Worm (Caenorhabditis elegans) whole organism, young adult: ENCODE measurements around the gene C45G9.12.

Source experiments
- C06A6.2 ChIP-seq: fragments of 200-800 bp; sonication (Bioruptor generic); conservative IDR thresholded peaks from 2 replicates; pipeline ENCODE4 v1.3.6; 2022; ENCODE audit warnings: missing genetic modification characterization, missing compliant biosample characterization
- C17E4.6 ChIP-seq: fragments of 200-800 bp; sonication (Bioruptor generic); IDR thresholded peaks from 2 replicates; pipeline ENCODE4 v1.3.6; 2022; ENCODE audit warnings: missing genetic modification reagents, missing genetic modification characterization, missing compliant biosample characterization
- F22D6.2 ChIP-seq: sonication (generic microtip); optimal IDR thresholded peaks from 2 replicates; lab custom pipeline; 2016; ENCODE audit warnings: mild to moderate bottlenecking, missing genetic modification characterization, missing compliant biosample characterization
- F33H1.4 ChIP-seq: fragments of 200-800 bp; sonication (Bioruptor generic); IDR thresholded peaks from 2 replicates; pipeline ENCODE4 v1.3.6; 2022; ENCODE audit warnings: missing genetic modification reagents, missing genetic modification characterization, missing compliant biosample characterization
- F37B4.10 ChIP-seq: fragments of 200-800 bp; sonication (Bioruptor generic); IDR thresholded peaks from 2 replicates; pipeline ENCODE4 v1.3.6; 2022; ENCODE audit warnings: missing genetic modification characterization, missing compliant biosample characterization
- F39B2.1 ChIP-seq: fragments of 200-800 bp; sonication (Bioruptor generic); IDR thresholded peaks from 2 replicates; pipeline ENCODE4 v1.3.6; 2022; ENCODE audit warnings: missing genetic modification reagents, missing genetic modification characterization, missing compliant biosample characterization
- K11D2.4 ChIP-seq: fragments of 200-800 bp; sonication (Bioruptor generic); IDR thresholded peaks from 2 replicates; pipeline ENCODE4 v1.3.6; 2022; ENCODE audit warnings: missing genetic modification reagents, missing genetic modification characterization, missing compliant biosample characterization
- T26A5.8 ChIP-seq: sonication (generic microtip); optimal IDR thresholded peaks from 2 replicates; lab custom pipeline; 2016; ENCODE audit warnings: missing genetic modification characterization, missing compliant biosample characterization
- Y56A3A.18 ChIP-seq: fragments of 200-800 bp; sonication (Bioruptor generic); IDR thresholded peaks from 2 replicates; pipeline ENCODE4 v1.3.6; 2022; ENCODE audit warnings: missing genetic modification reagents, missing genetic modification characterization, missing compliant biosample characterization
- Y67H2A.10 ChIP-seq: fragments of 200-800 bp; sonication (Bioruptor generic); conservative IDR thresholded peaks from 2 replicates; pipeline ENCODE4 v1.3.6; 2022; ENCODE audit warnings: missing genetic modification reagents, missing genetic modification characterization, missing compliant biosample characterization
- Y95B8A.8 ChIP-seq: fragments of 200-800 bp; sonication (Bioruptor generic); IDR thresholded peaks from 2 replicates; pipeline ENCODE4 v1.3.6; 2022; ENCODE audit warnings: missing genetic modification reagents, missing genetic modification characterization, missing compliant biosample characterization
- akir-1 ChIP-seq: fragments of 200-800 bp; sonication (Bioruptor generic); optimal IDR thresholded peaks from 2 replicates; lab custom pipeline; 2018; ENCODE audit warnings: mild to moderate bottlenecking, missing genetic modification characterization, moderate library complexity, missing compliant biosample characterization
- attf-5 ChIP-seq: fragments of 200-800 bp; sonication (Bioruptor generic); optimal IDR thresholded peaks from 2 replicates; lab custom pipeline; 2018; ENCODE audit warnings: mild to moderate bottlenecking, missing genetic modification characterization, missing compliant biosample characterization
- ccch-3 ChIP-seq: fragments of 200-800 bp; sonication (Bioruptor generic); optimal IDR thresholded peaks from 2 replicates; lab custom pipeline; 2018; ENCODE audit warnings: mild to moderate bottlenecking, missing genetic modification characterization, missing compliant biosample characterization
- cebp-1 ChIP-seq, 2 experiments: fragments of 200-800 bp in 1 of 2; sonication (Bioruptor generic) in 1 of 2; sonication (generic microtip) in 1 of 2; IDR thresholded peaks in 1 of 2; optimal IDR thresholded peaks in 1 of 2; 2 replicates each; pipeline versions ENCODE4 v1.3.6 to Lab custom; 2017 to 2022; ENCODE audit warnings: missing compliant biosample characterization in 2 of 2, missing genetic modification characterization in 2 of 2, mild to moderate bottlenecking in 1 of 2, missing genetic modification reagents in 1 of 2, moderate library complexity in 1 of 2
- cebp-2 ChIP-seq: fragments of 200-800 bp; sonication (Bioruptor generic); IDR thresholded peaks from 2 replicates; pipeline ENCODE4 v1.3.6; 2022; ENCODE audit warnings: missing genetic modification characterization, missing compliant biosample characterization
- ceh-40 ChIP-seq: fragments of 200-800 bp; sonication (Bioruptor generic); IDR thresholded peaks from 2 replicates; pipeline ENCODE4 v1.3.6; 2022; ENCODE audit warnings: missing genetic modification characterization, missing compliant biosample characterization
- ceh-58 ChIP-seq: fragments of 200-800 bp; sonication (Bioruptor generic); IDR thresholded peaks from 2 replicates; pipeline ENCODE4 v1.3.6; 2022; ENCODE audit warnings: missing genetic modification characterization, missing compliant biosample characterization
- egl-18 ChIP-seq: fragments of 200-800 bp; sonication (Bioruptor generic); IDR thresholded peaks from 2 replicates; pipeline ENCODE4 v1.3.6; 2022; ENCODE audit warnings: missing genetic modification reagents, missing genetic modification characterization, missing compliant biosample characterization
- egl-44 ChIP-seq: fragments of 200-800 bp; sonication (Bioruptor generic); IDR thresholded peaks from 2 replicates; pipeline ENCODE4 v1.3.6; 2022; ENCODE audit warnings: missing genetic modification reagents, missing genetic modification characterization, missing compliant biosample characterization
- ekl-4 ChIP-seq: fragments of 200-800 bp; sonication (Bioruptor generic); IDR thresholded peaks from 2 replicates; pipeline ENCODE4 v1.3.6; 2022; ENCODE audit warnings: missing genetic modification reagents, missing genetic modification characterization, missing compliant biosample characterization
- hlh-12 ChIP-seq: sonication (generic microtip); optimal IDR thresholded peaks from 2 replicates; lab custom pipeline; 2016; ENCODE audit warnings: missing genetic modification characterization, missing compliant biosample characterization
- hlh-26 ChIP-seq: fragments of 200-800 bp; sonication (Bioruptor generic); conservative IDR thresholded peaks from 2 replicates; pipeline ENCODE4 v1.3.6; 2022; ENCODE audit warnings: missing genetic modification reagents, missing genetic modification characterization, missing compliant biosample characterization
- hmg-20 ChIP-seq: fragments of 200-800 bp; sonication (Bioruptor generic); IDR thresholded peaks from 2 replicates; pipeline ENCODE4 v1.3.6; 2022; ENCODE audit warnings: missing genetic modification reagents, missing genetic modification characterization, missing compliant biosample characterization
- hrde-1 ChIP-seq: sonication (generic microtip); optimal IDR thresholded peaks from 2 replicates; lab custom pipeline; 2016; ENCODE audit warnings: missing genetic modification characterization, mild to moderate bottlenecking, missing compliant biosample characterization, moderate library complexity, missing genotype, missing genetic modification reagents, borderline replicate concordance
- lag-1 ChIP-seq: fragments of 200-800 bp; sonication (Bioruptor generic); IDR thresholded peaks from 2 replicates; pipeline ENCODE4 v1.3.6; 2022; ENCODE audit warnings: missing genetic modification reagents, missing genetic modification characterization, missing compliant biosample characterization
- lsl-1 ChIP-seq: fragments of 200-800 bp; sonication (Bioruptor generic); optimal IDR thresholded peaks from 2 replicates; lab custom pipeline; 2018; ENCODE audit warnings: mild to moderate bottlenecking, missing genetic modification characterization, moderate library complexity, missing compliant biosample characterization
- lsy-27 ChIP-seq: sonication (generic microtip); optimal IDR thresholded peaks from 2 replicates; lab custom pipeline; 2017; ENCODE audit warnings: missing genetic modification characterization, mild to moderate bottlenecking, missing compliant biosample characterization, antibody characterized with exemption, missing genotype, borderline replicate concordance; ENCODE audit not compliant: insufficient read depth
- madf-10 ChIP-seq: sonication (generic microtip); optimal IDR thresholded peaks from 2 replicates; lab custom pipeline; 2016; ENCODE audit warnings: mild to moderate bottlenecking, missing genetic modification characterization, missing compliant biosample characterization
- madf-3 ChIP-seq: fragments of 200-800 bp; sonication (Bioruptor generic); IDR thresholded peaks from 2 replicates; pipeline ENCODE4 v1.3.6; 2022; ENCODE audit warnings: missing genetic modification reagents, missing genetic modification characterization, missing compliant biosample characterization
- madf-6 ChIP-seq: fragments of 200-800 bp; sonication (Bioruptor generic); IDR thresholded peaks from 2 replicates; pipeline ENCODE4 v1.3.6; 2022; ENCODE audit warnings: missing genetic modification reagents, missing genetic modification characterization, missing compliant biosample characterization
- nfya-2 ChIP-seq: fragments of 200-800 bp; sonication (Bioruptor generic); IDR thresholded peaks from 2 replicates; pipeline ENCODE4 v1.3.6; 2022; ENCODE audit warnings: missing genetic modification reagents, missing genetic modification characterization, missing compliant biosample characterization
- nhr-27 ChIP-seq: fragments of 200-800 bp; sonication (Bioruptor generic); optimal IDR thresholded peaks from 2 replicates; lab custom pipeline; 2018; ENCODE audit warnings: mild to moderate bottlenecking, missing genetic modification characterization, moderate library complexity, missing compliant biosample characterization
- nhr-80 ChIP-seq: sonication (generic microtip); optimal IDR thresholded peaks from 2 replicates; lab custom pipeline; 2016; ENCODE audit warnings: missing genetic modification characterization, missing compliant biosample characterization
- pha-4 ChIP-seq: fragments of 150-350 bp; sonication (generic microtip); optimal IDR thresholded peaks from 2 replicates; lab custom pipeline; 2014; ENCODE audit warnings: missing biosample characterization, missing genetic modification reagents, missing genetic modification characterization
- rcor-1 ChIP-seq: fragments of 200-800 bp; sonication (Bioruptor generic); IDR thresholded peaks from 2 replicates; pipeline ENCODE4 v1.3.6; 2022; ENCODE audit warnings: missing genetic modification reagents, missing genetic modification characterization, missing compliant biosample characterization
- rec-8 ChIP-seq, 2 experiments: sonication (generic microtip); optimal IDR thresholded peaks; 2 replicates each; lab custom pipeline; 2016; ENCODE audit warnings: mild to moderate bottlenecking in 2 of 2, missing genetic modification characterization in 2 of 2, missing genetic modification reagents in 2 of 2, missing genotype in 2 of 2, missing biosample characterization in 1 of 2, missing compliant biosample characterization in 1 of 2, moderate library complexity in 1 of 2
- repo-1 ChIP-seq: sonication (generic microtip); optimal IDR thresholded peaks from 2 replicates; lab custom pipeline; 2017; ENCODE audit warnings: mild to moderate bottlenecking, missing genetic modification characterization, missing compliant biosample characterization
- rpc-1 ChIP-seq, 2 experiments: fragments of 150-350 bp in 1 of 2; sonication (generic microtip) in 1 of 2; optimal IDR thresholded peaks; 2 replicates each; lab custom pipeline; 2014 to 2018; ENCODE audit warnings: missing biosample characterization in 1 of 2, missing genetic modification characterization in 1 of 2, missing genetic modification reagents in 1 of 2, missing genotype in 1 of 2
- sea-2 ChIP-seq: fragments of 200-800 bp; sonication (Bioruptor generic); IDR thresholded peaks from 2 replicates; pipeline ENCODE4 v1.3.6; 2022; ENCODE audit warnings: missing genetic modification characterization, missing compliant biosample characterization
- snpc-1.3 ChIP-seq: sonication (generic microtip); optimal IDR thresholded peaks from 2 replicates; lab custom pipeline; 2017; ENCODE audit warnings: missing genetic modification characterization, mild to moderate bottlenecking, missing compliant biosample characterization, antibody characterized with exemption, moderate library complexity, missing genotype, missing genetic modification reagents; ENCODE audit not compliant: insufficient read depth
- snpc-3.4 ChIP-seq: sonication (generic microtip); optimal IDR thresholded peaks from 2 replicates; lab custom pipeline; 2017; ENCODE audit warnings: missing genetic modification characterization, mild to moderate bottlenecking, missing compliant biosample characterization, antibody characterized with exemption, moderate library complexity, missing genotype, missing genetic modification reagents
- snpc-4 ChIP-seq, 5 experiments: fragments of 150-350 bp in 1 of 5; sonication (generic microtip) in 4 of 5; optimal IDR thresholded peaks; 2 replicates each; lab custom pipeline; 2014 to 2018; ENCODE audit warnings: missing genetic modification characterization in 5 of 5, missing biosample characterization in 3 of 5, antibody characterized with exemption in 2 of 5, mild to moderate bottlenecking in 2 of 5, missing compliant biosample characterization in 2 of 5, missing genotype in 2 of 5, moderate library complexity in 2 of 5, missing genetic modification reagents in 1 of 5
- zim-3 ChIP-seq: sonication (generic microtip); optimal IDR thresholded peaks from 2 replicates; lab custom pipeline; 2017; ENCODE audit warnings: mild to moderate bottlenecking, missing genetic modification characterization, moderate library complexity, missing compliant biosample characterization
- ztf-6 ChIP-seq: fragments of 200-800 bp; sonication (Bioruptor generic); IDR thresholded peaks from 2 replicates; pipeline ENCODE4 v1.3.6; 2022; ENCODE audit warnings: missing genetic modification reagents, missing genetic modification characterization, missing compliant biosample characterization

Gene C45G9.12

DNA sequence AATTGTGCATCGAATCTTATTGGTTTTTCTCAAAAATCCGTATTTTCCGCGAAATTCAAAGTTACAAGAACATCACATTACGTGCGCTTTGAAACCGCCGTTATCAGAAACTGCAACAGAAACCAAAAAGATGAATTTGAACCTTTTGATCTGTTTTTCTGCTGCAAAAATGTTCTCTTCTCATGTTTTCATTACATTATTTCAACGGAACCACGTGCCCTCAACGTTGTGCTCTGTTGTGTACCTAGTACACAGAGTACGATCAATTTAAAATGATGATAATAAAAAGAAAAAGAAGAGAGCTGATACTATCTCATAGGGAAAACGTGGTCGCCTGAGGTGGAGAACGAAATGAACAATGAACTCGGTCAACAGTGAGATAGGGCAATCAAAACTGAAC is 6.7 kb upstream of the C45G9.12 start (continued):
- TF ChIP-seq F37B4.10 (GFP tag; lab: Robert Waterston, UW) (no peak), madf-6 (no peak), ceh-40 (GFP tag; lab: Robert Waterston, UW) (no peak), attf-5 (GFP tag; lab: Kevin White, UChicago) (peak; percentile 45), ccch-3 (GFP tag; lab: Kevin White, UChicago) (no peak), madf-3 (GFP tag; lab: Robert Waterston, UW) (no peak), nfya-2 (GFP tag; lab: Robert Waterston, UW) (no peak), pha-4 (peak; percentile 78), Y67H2A.10 (GFP tag; lab: Robert Waterston, UW) (no peak), rec-8 (tag; optimal IDR thresholded peaks at IDR 0.05; lab: Kevin White, UChicago) (no peak), akir-1 (GFP tag; lab: Kevin White, UChicago) (no peak), repo-1 (no peak), C06A6.2 (GFP tag; lab: Robert Waterston, UW) (0 out of 2 replicates have a peak, but pooled peaks have one; percentile 31), snpc-4 (GFP tag; optimal IDR thresholded peaks at IDR 0.05; lab: Kevin White, UChicago) (no peak), snpc-4 (tag; optimal IDR thresholded peaks at IDR 0.05; lab: Kevin White, UChicago) (peak in 3 of 4 experiments; percentile 32 to 63 (median 51)), sea-2 (GFP tag; lab: Robert Waterston, UW) (no peak), ztf-6 (GFP tag; lab: Robert Waterston, UW) (no peak), egl-18 (GFP tag; lab: Robert Waterston, UW) (no peak), snpc-3.4 (no peak), snpc-1.3 (no peak), Y95B8A.8 (GFP tag; lab: Robert Waterston, UW) (no peak), cebp-2 (no peak)

DNA sequence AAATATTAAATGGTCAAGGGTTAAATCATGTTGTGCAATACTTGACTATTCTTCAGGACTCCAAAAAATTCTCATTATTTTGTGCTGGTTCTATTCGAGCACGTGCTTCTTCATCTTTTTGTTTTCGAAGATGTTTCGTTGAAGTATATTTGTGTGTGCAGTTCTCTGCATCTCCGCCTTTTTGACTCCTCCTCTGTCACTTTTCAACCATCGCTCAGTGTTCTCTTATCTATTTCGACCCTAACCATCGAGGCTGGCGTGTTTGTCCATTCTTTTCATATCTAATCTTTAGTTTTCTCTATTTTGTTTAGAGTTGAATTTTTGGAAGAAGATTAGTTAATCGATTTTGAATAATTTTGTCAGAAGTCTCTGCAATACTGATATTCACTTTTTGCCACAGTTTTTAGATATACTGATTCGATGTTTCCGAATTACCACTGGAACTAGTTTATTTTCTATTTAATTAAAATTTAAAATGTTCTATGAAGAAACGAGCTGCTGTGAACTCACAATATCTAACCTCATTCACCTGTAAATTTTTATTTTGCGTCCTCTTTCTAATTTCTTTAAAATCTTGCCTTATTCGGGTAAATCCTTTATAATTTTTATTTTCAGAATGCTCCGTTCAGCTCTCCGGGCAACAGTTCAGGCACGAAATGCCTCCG is 5.9 kb upstream of the C45G9.12 start, which contains the start of gene alh-1:
alh-1 (plus strand) TSS at position 615 of the 665 bp plus-strand sequence.
- TF ChIP-seq lsy-27 (tag; lab: Kevin White, UChicago), result no peak
- no peak for TF ChIP-seq zim-3 (tag; lab: Kevin White, UChicago)
- TF ChIP-seq ccch-3 (GFP tag; lab: Kevin White, UChicago), result no peak
- no peak for TF ChIP-seq snpc-4 (GFP tag; optimal IDR thresholded peaks at IDR 0.05; lab: Kevin White, UChicago)
- peak in 2 of 4 experiments; percentile 34 to 44 for TF ChIP-seq snpc-4 (tag; optimal IDR thresholded peaks at IDR 0.05; lab: Kevin White, UChicago)
- TF ChIP-seq Y56A3A.18 (GFP tag; lab: Robert Waterston, UW), result no peak
- no peak for TF ChIP-seq hlh-26 (GFP tag; lab: Robert Waterston, UW)
- no peak for TF ChIP-seq lag-1 (GFP tag; lab: Robert Waterston, UW)
- TF ChIP-seq C17E4.6, result no peak
- TF ChIP-seq madf-10 (tag; lab: Kevin White, UChicago), result no peak
- TF ChIP-seq hmg-20 (GFP tag; lab: Robert Waterston, UW), result no peak
- TF ChIP-seq lsl-1 (GFP tag; lab: Kevin White, UChicago), result no peak
- TF ChIP-seq T26A5.8 (tag; lab: Kevin White, UChicago), result no peak
- TF ChIP-seq ceh-58 (GFP tag; lab: Robert Waterston, UW), result no peak
- 0 out of 2 replicates have a peak, but pooled peaks have one; percentile 16 for TF ChIP-seq ekl-4
- peak; percentile 83 for TF ChIP-seq nhr-80 (tag; lab: Kevin White, UChicago)
- TF ChIP-seq cebp-1 (GFP tag; IDR thresholded peaks at IDR 0.05; lab: Robert Waterston, UW), result no peak
- TF ChIP-seq cebp-1 (tag; optimal IDR thresholded peaks at IDR 0.05; lab: Kevin White, UChicago), result no peak
- no peak for TF ChIP-seq F39B2.1 (GFP tag; lab: Robert Waterston, UW)
- TF ChIP-seq hlh-12 (tag; lab: Kevin White, UChicago), result no peak
- no peak for TF ChIP-seq nhr-27 (tag; lab: Kevin White, UChicago)
- TF ChIP-seq egl-44 (GFP tag; lab: Robert Waterston, UW), result no peak
- TF ChIP-seq rcor-1 (GFP tag; lab: Robert Waterston, UW), result no peak
- no peak for TF ChIP-seq sea-2 (GFP tag; lab: Robert Waterston, UW)
- no peak for TF ChIP-seq rpc-1 (optimal IDR thresholded peaks at IDR 0.05; lab: Kevin White, UChicago)
- TF ChIP-seq rpc-1 (tag; optimal IDR thresholded peaks at IDR 0.05; lab: Kevin White, UChicago), result no peak
- TF ChIP-seq K11D2.4 (GFP tag; lab: Robert Waterston, UW), result no peak
- no peak for TF ChIP-seq F22D6.2 (tag; lab: Kevin White, UChicago)
- no peak for TF ChIP-seq madf-6
- no peak for TF ChIP-seq F33H1.4
- no peak for TF ChIP-seq hrde-1 (tag; lab: Kevin White, UChicago)
